Fruit fly (Drosophila melanogaster) whole organism, prepupa: ENCODE measurements around the gene EloA.

Experiments used
- Blimp-1 ChIP-seq: fragments of 200-800 bp; sonication (Bioruptor generic); optimal IDR thresholded peaks from 3 replicates; lab custom pipeline; 2017; ENCODE audit warnings: missing biosample characterization, missing genetic modification characterization, mild to moderate bottlenecking, moderate library complexity, missing genetic modification reagents
- CG10631 ChIP-seq: fragments of 200-800 bp; sonication (Bioruptor generic); optimal IDR thresholded peaks from 2 replicates; lab custom pipeline; 2016; ENCODE audit warnings: missing biosample characterization, missing genetic modification characterization
- CG10669 ChIP-seq: fragments of 200-800 bp; sonication (Bioruptor generic); optimal IDR thresholded peaks from 3 replicates; lab custom pipeline; 2018; ENCODE audit warnings: missing biosample characterization, mild to moderate bottlenecking, missing genetic modification characterization, moderate library complexity
- CG11294 ChIP-seq: fragments of 200-800 bp; sonication (Bioruptor generic); IDR thresholded peaks from 2 replicates; pipeline ENCODE4 v1.3.6; 2022; ENCODE audit warnings: missing biosample characterization, missing genetic modification characterization
- CG11762 ChIP-seq: fragments of 200-800 bp; sonication (Bioruptor generic); optimal IDR thresholded peaks from 3 replicates; lab custom pipeline; 2016; ENCODE audit warnings: missing biosample characterization, missing genetic modification characterization; ENCODE audit not compliant: insufficient read depth
- CG11902 ChIP-seq: fragments of 200-800 bp; sonication (Bioruptor generic); optimal IDR thresholded peaks from 3 replicates; lab custom pipeline; 2016; ENCODE audit warnings: missing biosample characterization, missing genetic modification characterization
- CG15336 ChIP-seq: fragments of 200-800 bp; sonication (Bioruptor generic); IDR thresholded peaks from 2 replicates; pipeline ENCODE4 v1.3.6; 2022; ENCODE audit warnings: missing biosample characterization, missing genetic modification characterization
- CG1621 ChIP-seq: fragments of 200-800 bp; sonication (Bioruptor generic); optimal IDR thresholded peaks from 3 replicates; lab custom pipeline; 2018; ENCODE audit warnings: missing biosample characterization, mild to moderate bottlenecking, missing genetic modification characterization
- CG3032 ChIP-seq: fragments of 200-800 bp; optimal IDR thresholded peaks from 2 replicates; lab custom pipeline; 2019; ENCODE audit warnings: missing biosample characterization, mild to moderate bottlenecking, missing genetic modification characterization, moderate library complexity
- CG34406 ChIP-seq: fragments of 200-800 bp; sonication (Bioruptor generic); optimal IDR thresholded peaks from 3 replicates; lab custom pipeline; 2016; ENCODE audit warnings: missing biosample characterization, missing genetic modification characterization
- CG3919 ChIP-seq: fragments of 200-800 bp; sonication (Bioruptor generic); optimal IDR thresholded peaks from 3 replicates; lab custom pipeline; 2016; ENCODE audit warnings: missing biosample characterization, missing genetic modification characterization
- CG4318 ChIP-seq: fragments of 200-800 bp; sonication (Bioruptor generic); optimal IDR thresholded peaks from 3 replicates; lab custom pipeline; 2017; ENCODE audit warnings: missing biosample characterization, mild to moderate bottlenecking, missing genetic modification characterization
- CG6276 ChIP-seq: fragments of 200-800 bp; sonication (Bioruptor generic); optimal IDR thresholded peaks from 2 replicates; lab custom pipeline; 2017; ENCODE audit warnings: missing biosample characterization, mild to moderate bottlenecking, missing genetic modification characterization
- CG6808 ChIP-seq: fragments of 200-800 bp; sonication (Bioruptor generic); optimal IDR thresholded peaks from 3 replicates; lab custom pipeline; 2017; ENCODE audit warnings: missing biosample characterization, missing genetic modification characterization, mild to moderate bottlenecking, moderate library complexity, missing genetic modification reagents
- CG6854 ChIP-seq: fragments of 200-800 bp; sonication (Bioruptor generic); optimal IDR thresholded peaks from 2 replicates; lab custom pipeline; 2017; ENCODE audit warnings: missing biosample characterization, mild to moderate bottlenecking, missing genetic modification characterization
- CG7368 ChIP-seq: fragments of 200-800 bp; sonication (Bioruptor generic); optimal IDR thresholded peaks from 3 replicates; lab custom pipeline; 2016; ENCODE audit warnings: missing biosample characterization, missing genetic modification characterization
- CG8119 ChIP-seq: fragments of 200-800 bp; sonication (Bioruptor generic); IDR thresholded peaks from 3 replicates; pipeline ENCODE4 v1.3.6; 2022; ENCODE audit warnings: missing biosample characterization, missing genetic modification characterization
- CG8319 ChIP-seq: fragments of 200-800 bp; sonication (Bioruptor generic); optimal IDR thresholded peaks from 3 replicates; lab custom pipeline; 2016; ENCODE audit warnings: missing biosample characterization, missing genetic modification characterization
- CG8632 ChIP-seq: fragments of 200-800 bp; sonication (Bioruptor generic); optimal IDR thresholded peaks from 3 replicates; lab custom pipeline; 2016; ENCODE audit warnings: missing biosample characterization, missing genetic modification characterization
- Eip78C ChIP-seq: fragments of 200-800 bp; sonication (Bioruptor generic); peaks from one replicate; lab custom pipeline; 2016; ENCODE audit warnings: missing biosample characterization, missing genetic modification characterization
- Eip93F ChIP-seq: fragments of 200-800 bp; sonication (Bioruptor generic); optimal IDR thresholded peaks from 2 replicates; lab custom pipeline; 2016; ENCODE audit warnings: missing biosample characterization, mild to moderate bottlenecking, missing genetic modification characterization
- Gug ChIP-seq: fragments of 200-800 bp; sonication (Bioruptor generic); IDR thresholded peaks from 2 replicates; pipeline ENCODE4 v1.3.6; 2022; ENCODE audit warnings: missing biosample characterization, missing genetic modification characterization
- Hr39 ChIP-seq: fragments of 200-800 bp; sonication (Bioruptor generic); optimal IDR thresholded peaks from 2 replicates; lab custom pipeline; 2016; ENCODE audit warnings: missing biosample characterization, missing genetic modification characterization
- Hr4 ChIP-seq: fragments of 200-800 bp; sonication (Bioruptor generic); optimal IDR thresholded peaks from 3 replicates; lab custom pipeline; 2016; ENCODE audit warnings: missing biosample characterization, missing genetic modification characterization
- Lpt ChIP-seq: fragments of 200-800 bp; sonication (Bioruptor generic); optimal IDR thresholded peaks from 3 replicates; lab custom pipeline; 2016; ENCODE audit warnings: missing biosample characterization, missing genetic modification characterization
- Met ChIP-seq: fragments of 200-800 bp; sonication (Bioruptor generic); optimal IDR thresholded peaks from 3 replicates; lab custom pipeline; 2016; ENCODE audit warnings: missing biosample characterization, missing genetic modification characterization
- OdsH ChIP-seq: fragments of 200-800 bp; sonication (Bioruptor generic); optimal IDR thresholded peaks from 3 replicates; lab custom pipeline; 2016; ENCODE audit warnings: missing biosample characterization, missing genetic modification characterization
- Sox102F ChIP-seq: fragments of 200-800 bp; sonication (Bioruptor generic); optimal IDR thresholded peaks from 2 replicates; lab custom pipeline; 2016; ENCODE audit warnings: missing biosample characterization, mild to moderate bottlenecking, missing genetic modification characterization
- Sox15 ChIP-seq: fragments of 200-800 bp; sonication (Bioruptor generic); optimal IDR thresholded peaks from 3 replicates; lab custom pipeline; 2016; ENCODE audit warnings: missing biosample characterization, missing genetic modification characterization
- acj6 ChIP-seq: fragments of 200-800 bp; sonication (Bioruptor generic); optimal IDR thresholded peaks from 3 replicates; lab custom pipeline; 2016; ENCODE audit warnings: missing biosample characterization, missing genetic modification characterization
- fd59A ChIP-seq: fragments of 200-800 bp; sonication (Bioruptor generic); optimal IDR thresholded peaks from 2 replicates; lab custom pipeline; 2017; ENCODE audit warnings: missing biosample characterization, mild to moderate bottlenecking, missing genetic modification characterization, missing genetic modification reagents
- fd85E ChIP-seq: fragments of 200-800 bp; sonication (Bioruptor generic); optimal IDR thresholded peaks from 3 replicates; lab custom pipeline; 2016; ENCODE audit warnings: missing biosample characterization, missing genetic modification characterization
- fkh ChIP-seq: fragments of 200-800 bp; sonication (Bioruptor generic); optimal IDR thresholded peaks from 3 replicates; lab custom pipeline; 2017; ENCODE audit warnings: missing biosample characterization, mild to moderate bottlenecking, missing genetic modification characterization, moderate library complexity
- lz ChIP-seq: fragments of 200-800 bp; sonication (Bioruptor generic); optimal IDR thresholded peaks from 3 replicates; lab custom pipeline; 2016; ENCODE audit warnings: missing biosample characterization, missing genetic modification characterization
- net ChIP-seq: fragments of 200-800 bp; sonication (Bioruptor generic); optimal IDR thresholded peaks from 3 replicates; lab custom pipeline; 2016; ENCODE audit warnings: missing biosample characterization, missing genetic modification characterization
- ss ChIP-seq, 2 experiments: fragments of 200-800 bp; sonication (Bioruptor generic); optimal IDR thresholded peaks; 2 replicates in 1 of 2; 3 replicates in 1 of 2; lab custom pipeline; 2017 to 2018; ENCODE audit warnings: mild to moderate bottlenecking in 2 of 2, missing biosample characterization in 2 of 2, missing genetic modification characterization in 2 of 2, moderate library complexity in 1 of 2
- svp ChIP-seq: fragments of 200-800 bp; sonication (Bioruptor generic); peaks from one replicate; lab custom pipeline; 2016; ENCODE audit warnings: missing biosample characterization, missing genetic modification characterization
- topi ChIP-seq: fragments of 200-800 bp; sonication (Bioruptor generic); optimal IDR thresholded peaks from 3 replicates; lab custom pipeline; 2016; ENCODE audit warnings: missing biosample characterization, missing genetic modification characterization

The EloA gene

dm6 chr3R:23257986-23258427 lies 6.6 kb downstream of the EloA start, which contains the start of the genes wda and Pex11c (continued):
- peak; percentile 80; the same call in 2 of the 3 replicates for TF ChIP-seq CG8119 (GFP tag; lab: Robert Waterston, UW)
- TF ChIP-seq net (GFP tag; lab: Kevin White, UChicago), result peak; percentile 65
- peak; percentile 87 for TF ChIP-seq CG10631 (GFP tag; lab: Kevin White, UChicago)
- TF ChIP-seq CG34406 (GFP tag; lab: Kevin White, UChicago), result peak; percentile 78
- TF ChIP-seq CG4318 (GFP tag; lab: Kevin White, UChicago), result peak; percentile 56
- peak; percentile 28 for TF ChIP-seq CG7368 (GFP tag; lab: Kevin White, UChicago)
- TF ChIP-seq fd85E, result no peak
- peak; percentile 85 for TF ChIP-seq acj6 (GFP tag; lab: Kevin White, UChicago)
- TF ChIP-seq Hr39, result peak; percentile 56
- peak; percentile 7 for TF ChIP-seq Lpt (GFP tag; lab: Kevin White, UChicago)
- TF ChIP-seq fd59A, result peak; percentile 0
- peak; percentile 53 for TF ChIP-seq Met (GFP tag; lab: Kevin White, UChicago)
- TF ChIP-seq CG1621 (tag; lab: Kevin White, UChicago), result peak; percentile 44
- peak; percentile 82 for TF ChIP-seq CG8632 (GFP tag; lab: Kevin White, UChicago)
- TF ChIP-seq CG11294, result peak; percentile 62; the same call in 1 of the 2 replicates
- TF ChIP-seq Gug (GFP tag; lab: Robert Waterston, UW), result no peak; the same call in none of the 2 replicates
- TF ChIP-seq CG10669 (GFP tag; lab: Kevin White, UChicago), result peak; percentile 54
- TF ChIP-seq CG6276 (GFP tag; lab: Kevin White, UChicago), result peak; percentile 55
- TF ChIP-seq CG6808 (GFP tag; lab: Kevin White, UChicago), result peak; percentile 26
- peak; percentile 86 for TF ChIP-seq CG3032 (tag; lab: Kevin White, UChicago)
- TF ChIP-seq svp, result no peak
- TF ChIP-seq CG15336, result peak; percentile 69
- peak; percentile 58 for TF ChIP-seq Sox102F (GFP tag; lab: Kevin White, UChicago)
- peak; percentile 63 for TF ChIP-seq Eip93F (GFP tag; lab: Kevin White, UChicago)
- peak; percentile 27 for TF ChIP-seq CG11762 (GFP tag; lab: Kevin White, UChicago)
- peak in 1 of 2 experiments; percentile 49 for TF ChIP-seq ss (GFP tag; optimal IDR thresholded peaks at IDR 0.05; lab: Kevin White, UChicago)
- TF ChIP-seq Hr4, result peak; percentile 57
- TF ChIP-seq topi (GFP tag; lab: Kevin White, UChicago), result peak; percentile 39
- TF ChIP-seq CG6854, result no peak
- TF ChIP-seq Blimp-1 (GFP tag; lab: Kevin White, UChicago), result no peak
- peak; percentile 42 for TF ChIP-seq CG8319 (GFP tag; lab: Kevin White, UChicago)
- peak; percentile 80 for TF ChIP-seq OdsH
- peak; percentile 59 for TF ChIP-seq CG3919
- peak; percentile 67 for TF ChIP-seq Sox15
- TF ChIP-seq CG11902 (GFP tag; lab: Kevin White, UChicago), result peak; percentile 16

- TF ChIP-seq fd59A (no peak), OdsH (no peak), Blimp-1 (GFP tag; lab: Kevin White, UChicago) (peak; percentile 94), lz (GFP tag; lab: Kevin White, UChicago) (no peak), CG3919 (no peak), CG8632 (GFP tag; lab: Kevin White, UChicago) (no peak), CG6808 (GFP tag; lab: Kevin White, UChicago) (no peak)
These were observed 7.2 kb downstream of the EloA start for dm6 chr3R:23258524-23258923.

dm6 chr3R:23260569-23260968 lies 9.2 kb downstream of the EloA start:
- TF ChIP-seq Eip78C (GFP tag; lab: Kevin White, UChicago), result no peak
- TF ChIP-seq fkh (GFP tag; lab: Kevin White, UChicago), result peak; percentile 24
